Fruit fly (Drosophila melanogaster): ENCODE data around the gene ScsbetaA.

ScsbetaA gene

DNA sequence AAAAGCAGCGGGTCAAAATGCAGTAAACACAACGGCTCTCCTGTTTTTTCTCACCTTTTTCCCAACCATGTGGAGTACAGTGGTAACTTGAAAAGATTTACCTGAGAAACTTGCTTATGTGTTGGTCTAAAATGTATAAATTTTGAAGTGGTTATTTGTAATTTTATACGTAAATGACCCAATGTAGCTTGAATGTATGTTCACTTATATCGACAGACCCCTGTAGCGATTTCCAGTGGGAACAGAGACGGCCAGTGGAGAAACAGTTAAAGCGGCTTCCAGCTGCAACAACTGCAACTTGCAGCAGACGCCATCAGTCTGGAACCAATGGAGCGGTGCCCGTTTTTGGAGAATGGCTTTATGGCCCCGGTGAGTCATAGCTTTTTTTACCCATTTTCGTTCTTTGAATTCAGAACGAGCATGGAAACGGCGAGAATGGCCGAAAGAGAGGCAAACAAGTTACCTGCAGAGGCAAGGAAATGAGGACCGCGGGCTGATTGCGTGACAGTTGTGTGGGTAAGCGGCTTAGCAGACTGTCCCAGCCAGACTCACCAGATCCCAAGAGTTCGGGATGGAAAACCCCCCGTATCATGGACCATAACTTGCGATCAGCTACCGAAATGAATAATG, 12.5 kb upstream of the ScsbetaA start (continued):
- TF ChIP-seq lov (optimal IDR thresholded peaks at IDR 0.05), result no peak
- peak; percentile 85; the same call in 2 of the 3 replicates for TF ChIP-seq lov (GFP tag; IDR thresholded peaks at IDR 0.05)
- no peak for TF ChIP-seq pita (GFP tag; optimal IDR thresholded peaks at IDR 0.05)
- TF ChIP-seq CG17359 (tag; optimal IDR thresholded peaks at IDR 0.05), result peak; percentile 61
- TF ChIP-seq Meics (GFP tag; optimal IDR thresholded peaks at IDR 0.05), result no peak
- no peak for TF ChIP-seq bbx (GFP tag; IDR thresholded peaks at IDR 0.05; ENCODE audit: partially characterized antibody)
- TF ChIP-seq repo (GFP tag; optimal IDR thresholded peaks at IDR 0.05), result no peak
- TF ChIP-seq dmrt99B (tag; optimal IDR thresholded peaks at IDR 0.05), result peak; percentile 71
- no peak for TF ChIP-seq CG10321 (GFP tag; IDR thresholded peaks at IDR 0.05)
- no peak for TF ChIP-seq luna (GFP tag; optimal IDR thresholded peaks at IDR 0.05)
- peak; percentile 47 for TF ChIP-seq CG11247 (GFP tag; IDR thresholded peaks at IDR 0.05)
- peak; percentile 53 for TF ChIP-seq Ets65A (GFP tag)
- TF ChIP-seq Max (GFP tag; optimal IDR thresholded peaks at IDR 0.05), result peak; percentile 35
- TF ChIP-seq gro (GFP tag; optimal IDR thresholded peaks at IDR 0.05), result no peak
- TF ChIP-seq bcd (GFP tag; optimal IDR thresholded peaks at IDR 0.05), result peak; percentile 27
- TF ChIP-seq HLH4C (GFP tag; IDR thresholded peaks at IDR 0.05; ENCODE audit: partially characterized antibody), result no peak
- TF ChIP-seq tup (GFP tag; optimal IDR thresholded peaks at IDR 0.05), result no peak
- no peak for TF ChIP-seq CG18764 (GFP tag; optimal IDR thresholded peaks at IDR 0.05)
- TF ChIP-seq CG5180 (GFP tag; optimal IDR thresholded peaks at IDR 0.05), result no peak
- peak; percentile 81 for TF ChIP-seq CG6254 (GFP tag; optimal IDR thresholded peaks at IDR 0.05)
- TF ChIP-seq HLHmδ (GFP tag; optimal IDR thresholded peaks at IDR 0.05), result no peak
- TF ChIP-seq nmo (GFP tag; optimal IDR thresholded peaks at IDR 0.05), result peak; percentile 68
- TF ChIP-seq ftz-f1 (GFP tag; optimal IDR thresholded peaks at IDR 0.05), result no peak
- 0 out of 2 replicates have a peak, but pooled peaks have one; percentile 8 for TF ChIP-seq Nf-YA (GFP tag; IDR thresholded peaks at IDR 0.05)
- TF ChIP-seq CG17328 (GFP tag; IDR thresholded peaks at IDR 0.05), result peak; percentile 58

- TF ChIP-seq Awh (GFP tag; IDR thresholded peaks at IDR 0.05) (peak; percentile 61; the same call in 1 of the 2 replicates), oc (tag; optimal IDR thresholded peaks at IDR 0.05) (peak; percentile 51), Hmx (GFP tag; optimal IDR thresholded peaks at IDR 0.05) (no peak)
Observed at dm6 chr3R:8926554-8926951, 12.0 kb upstream of the ScsbetaA start.

- TF ChIP-seq CG1647 (GFP tag; optimal IDR thresholded peaks at IDR 0.05) (peak; percentile 47), Sry-δ (GFP tag; optimal IDR thresholded peaks at IDR 0.05) (no peak), kni (GFP tag; optimal IDR thresholded peaks at IDR 0.05) (peak; percentile 30), NfI (GFP tag; optimal IDR thresholded peaks at IDR 0.05) (no peak), grn (GFP tag; optimal IDR thresholded peaks at IDR 0.05) (peak; percentile 57), CTCF (GFP tag; optimal IDR thresholded peaks at IDR 0.05) (no peak), chif (GFP tag; optimal IDR thresholded peaks at IDR 0.05) (no peak), CG15479 (GFP tag; optimal IDR thresholded peaks at IDR 0.05) (peak; percentile 69), Kr (GFP tag; optimal IDR thresholded peaks at IDR 0.05) (peak; percentile 36), corto (GFP tag; optimal IDR thresholded peaks at IDR 0.05) (peak; percentile 5), CG2199 (GFP tag; IDR thresholded peaks at IDR 0.05) (peak; percentile 90; the same call in 2 of the 3 replicates), bsh (GFP tag; optimal IDR thresholded peaks at IDR 0.05) (peak in 1 of 2 experiments; percentile 47), insv (GFP tag; optimal IDR thresholded peaks at IDR 0.05) (no peak), crol (GFP tag; IDR thresholded peaks at IDR 0.05) (peak; percentile 24; the same call in 1 of the 2 replicates), aop (GFP tag; IDR thresholded peaks at IDR 0.05) (peak; percentile 43; the same call in 1 of the 2 replicates), pros (GFP tag; optimal IDR thresholded peaks at IDR 0.05) (peak; percentile 73), CG4328 (GFP tag; optimal IDR thresholded peaks at IDR 0.05) (no peak), nmo (GFP tag; optimal IDR thresholded peaks at IDR 0.05) (no peak), CG43689 (GFP tag; IDR thresholded peaks at IDR 0.05) (no peak), nom (GFP tag; optimal IDR thresholded peaks at IDR 0.05) (peak; percentile 96)
Observed at dm6 chr3R:8927052-8927816, 11.3 kb upstream of the ScsbetaA start.
